Worm (Caenorhabditis elegans) whole organism, early embryonic: ENCODE measurements around the gene lin-22.

ENCODE experiments used
- F13C5.2 ChIP-seq: sonication (generic microtip); optimal IDR thresholded peaks from 2 replicates; lab custom pipeline; 2017; ENCODE audit warnings: mild to moderate bottlenecking, missing genetic modification characterization, inconsistent platforms, missing compliant biosample characterization
- aly-1 ChIP-seq: sonication (generic microtip); optimal IDR thresholded peaks from 2 replicates; lab custom pipeline; 2016; ENCODE audit warnings: missing genetic modification characterization, missing compliant biosample characterization
- ama-1 ChIP-seq: fragments of 150-350 bp; optimal IDR thresholded peaks from 2 replicates; lab custom pipeline; 2014
- hmbx-1 ChIP-seq: sonication (generic microtip); optimal IDR thresholded peaks from 2 replicates; lab custom pipeline; 2016; ENCODE audit warnings: mild to moderate bottlenecking, missing genetic modification characterization, missing compliant biosample characterization
- sea-1 ChIP-seq: fragments of 200-800 bp; sonication (Bioruptor generic); conservative IDR thresholded peaks from 2 replicates; pipeline ENCODE4 v1.3.6; 2022; ENCODE audit warnings: missing genetic modification characterization, missing compliant biosample characterization

- TF ChIP-seq sea-1 (no peak), F13C5.2 (tag; lab: Kevin White, UChicago) (no peak), ama-1 (lab: Kevin White, UChicago) (no peak), hmbx-1 (tag; lab: Kevin White, UChicago) (no peak), aly-1 (no peak)
These were observed 6.5 kb downstream of the lin-22 start for ce11 chrIV:3025874-3026609.
